Worm (Caenorhabditis elegans) whole organism, mixed stage, embryonic: Measurements from ENCODE around the gene T28C12.15.

ENCODE experiments used
- M03D4.4 ChIP-seq: sonication (generic microtip); optimal IDR thresholded peaks from 2 replicates; lab custom pipeline; 2017; ENCODE audit warnings: mild to moderate bottlenecking, missing genetic modification characterization, missing compliant biosample characterization
- ces-1 ChIP-seq: fragments of 150-350 bp; optimal IDR thresholded peaks from 2 replicates; lab custom pipeline; 2014; ENCODE audit warnings: missing biosample characterization, missing genetic modification reagents, missing genetic modification characterization
- nhr-237 ChIP-seq: fragments of 150-350 bp; optimal IDR thresholded peaks from 2 replicates; lab custom pipeline; 2014; ENCODE audit warnings: missing biosample characterization, missing genetic modification characterization
- snpc-4 ChIP-seq: fragments of 150-350 bp; optimal IDR thresholded peaks from 2 replicates; lab custom pipeline; 2014; ENCODE audit warnings: missing biosample characterization, missing genetic modification characterization
- unc-62 ChIP-seq: fragments of 150-350 bp; optimal IDR thresholded peaks from 2 replicates; lab custom pipeline; 2014; ENCODE audit warnings: missing biosample characterization, missing genetic modification reagents, missing genetic modification characterization

DNA sequence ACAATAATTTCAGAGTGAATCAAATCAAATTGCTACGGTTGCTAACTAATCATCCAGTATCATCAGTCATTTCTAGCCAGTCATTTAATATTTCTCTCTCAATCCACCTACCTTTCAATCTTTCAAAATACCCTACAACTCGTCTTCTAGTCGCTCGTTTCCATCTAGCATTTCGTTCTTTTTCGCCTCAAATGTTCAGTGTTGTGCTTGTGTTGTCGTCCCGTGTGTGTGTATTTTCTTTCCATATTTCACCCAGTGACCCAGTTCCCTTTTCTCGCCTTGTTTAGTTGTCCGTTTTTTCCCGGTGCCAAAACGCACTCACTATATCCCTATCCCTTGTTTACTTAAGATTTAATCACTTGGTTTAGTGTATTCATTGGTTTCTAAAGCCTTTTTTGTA, 40.1 kb upstream of the T28C12.15 start:
- no peak for TF ChIP-seq nhr-237 (tag; lab: Kevin White, UChicago)
- no peak for TF ChIP-seq unc-62 (GFP tag; lab: Kevin White, UChicago)
- TF ChIP-seq M03D4.4 (tag; lab: Kevin White, UChicago), result no peak
- TF ChIP-seq snpc-4 (tag; lab: Kevin White, UChicago), result no peak
- no peak for TF ChIP-seq ces-1 (GFP tag; lab: Kevin White, UChicago)
